Fruit fly (Drosophila melanogaster) S2 (cell line): ENCODE measurements around the gene CG5004.

ENCODE experiments used
- CG8478 ChIP-seq: fragments of >200 bp; optimal IDR thresholded peaks from 2 replicates; lab custom pipeline; 2018
- CTCF ChIP-seq, 2 experiments: fragments of >200 bp; optimal IDR thresholded peaks; 2 replicates each; lab custom pipeline; 2018

The CG5004 gene

dm6 chrX:17107401-17107916 is at the start of gene CG5004:
CG5004 (plus strand) TSS chrX:17107582.
- TF ChIP-seq CTCF (optimal IDR thresholded peaks at IDR 0.05; lab: Kevin White, UChicago) = no peak
- TF ChIP-seq CG8478 (lab: Kevin White, UChicago) = no peak

DNA sequence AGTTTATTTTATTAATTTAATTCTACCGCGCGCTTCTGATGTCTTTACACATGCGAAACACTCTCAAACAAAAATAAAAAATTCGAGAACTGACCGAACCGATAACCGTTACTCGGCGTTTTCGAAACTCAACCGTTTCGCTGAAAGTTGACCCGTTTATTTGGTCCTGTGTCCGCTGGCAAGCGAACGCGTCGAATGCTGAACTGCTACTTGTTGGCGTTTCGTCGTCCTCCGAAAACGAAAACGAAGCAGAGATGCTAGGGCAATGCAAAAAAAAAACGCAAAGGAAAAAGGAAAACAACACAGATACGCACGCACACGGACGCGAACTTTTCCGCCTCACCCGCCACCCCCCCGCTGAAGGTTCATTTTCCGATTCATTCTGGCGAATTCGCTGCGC is 40.8 kb upstream of the CG5004 start, which contains the start of gene CG45002:
Gene CG45002 (minus strand): TSS at position 101 of the 400 bp plus-strand sequence.
- TF ChIP-seq CTCF (optimal IDR thresholded peaks at IDR 0.05; lab: Kevin White, UChicago) (no peak), CG8478 (lab: Kevin White, UChicago) (no peak)

DNA sequence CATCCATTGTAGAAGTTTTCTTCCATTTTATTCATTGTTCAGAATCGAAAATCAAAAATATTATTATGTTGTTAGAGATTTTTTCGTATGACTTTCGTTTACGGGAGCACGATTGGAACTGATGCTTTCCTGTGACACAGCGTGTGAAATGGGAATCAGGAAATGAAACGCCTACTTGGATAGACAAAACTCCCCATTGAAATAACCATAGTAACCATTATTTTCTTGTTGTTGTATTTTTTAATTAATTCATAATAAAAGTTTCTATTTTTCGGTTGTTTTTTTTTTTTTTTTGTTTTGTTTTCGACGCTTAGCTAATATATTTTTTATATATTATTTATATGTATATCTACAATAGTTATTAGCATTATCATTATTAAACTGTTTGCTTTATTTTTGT is 39.0 kb upstream of the CG5004 start, which contains the start of gene CG43077:
Gene CG43077 (minus strand): TSS at position 101 of the 400 bp plus-strand sequence.
- TF ChIP-seq CG8478 (lab: Kevin White, UChicago) (no peak), CTCF (optimal IDR thresholded peaks at IDR 0.05; lab: Kevin White, UChicago) (no peak)

- TF ChIP-seq CG8478 (lab: Kevin White, UChicago) = no peak
- no peak for TF ChIP-seq CTCF (optimal IDR thresholded peaks at IDR 0.05; lab: Kevin White, UChicago)
Observed at dm6 chrX:17076449-17077289, 30.7 kb upstream of the CG5004 start.

dm6 chrX:17077290-17078138 is 29.9 kb upstream of the CG5004 start, which contains the start of gene wcy:
wcy (minus strand) TSS chrX:17077897.
- TF ChIP-seq CG8478 (lab: Kevin White, UChicago) = no peak
- TF ChIP-seq CTCF (optimal IDR thresholded peaks at IDR 0.05; lab: Kevin White, UChicago) = peak; percentile 95 to 98

dm6 chrX:17078139-17078977 is 29.0 kb upstream of the CG5004 start, which contains the start of gene CG4949:
CG4949 (plus strand) TSS chrX:17078836.
- TF ChIP-seq CTCF (optimal IDR thresholded peaks at IDR 0.05; lab: Kevin White, UChicago) = no peak
- no peak for TF ChIP-seq CG8478 (lab: Kevin White, UChicago)

DNA sequence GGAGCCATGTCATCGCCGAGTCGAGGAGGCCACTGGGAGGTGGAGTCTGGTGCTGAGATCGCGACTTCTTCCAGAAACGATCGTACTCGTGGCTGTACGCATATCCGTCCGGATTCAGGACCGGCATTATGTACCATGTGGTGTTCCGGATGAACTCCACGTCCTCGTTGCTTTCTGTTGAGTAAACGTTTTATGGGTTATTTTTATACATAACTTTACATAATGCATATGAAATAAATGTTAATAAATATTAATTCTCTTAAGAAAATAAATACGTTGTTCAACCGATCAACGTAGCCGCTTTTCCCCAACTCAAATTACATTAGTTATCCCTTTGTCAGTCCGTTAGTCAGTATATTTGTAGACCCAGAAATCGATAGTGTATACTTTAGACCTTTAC is 26.2 kb upstream of the CG5004 start, which contains the start of gene CG4955:
Gene CG4955 (plus strand): TSS at position 301 of the 400 bp plus-strand sequence.
- TF ChIP-seq CG8478 (lab: Kevin White, UChicago) = no peak

dm6 chrX:17087575-17087974 is 19.8 kb upstream of the CG5004 start, which contains the start of gene CG8945:
CG8945 (minus strand) TSS chrX:17087675.
- no peak for TF ChIP-seq CTCF (optimal IDR thresholded peaks at IDR 0.05; lab: Kevin White, UChicago)
- TF ChIP-seq CG8478 (lab: Kevin White, UChicago) = no peak

- TF ChIP-seq CG8478 (lab: Kevin White, UChicago) = no peak
- no peak for TF ChIP-seq CTCF (optimal IDR thresholded peaks at IDR 0.05; lab: Kevin White, UChicago)
Observed at dm6 chrX:17090585-17090984, 16.8 kb upstream of the CG5004 start.

dm6 chrX:17091062-17091904 is 16.1 kb upstream of the CG5004 start, which contains the start of the genes CG16700 and CG4991:
CG16700 (plus strand) TSS chrX:17091854.
CG4991 (plus strand) TSS chrX:17091854.
- TF ChIP-seq CG8478 (lab: Kevin White, UChicago) = no peak
- peak; percentile 78 to 87 for TF ChIP-seq CTCF (optimal IDR thresholded peaks at IDR 0.05; lab: Kevin White, UChicago)

dm6 chrX:17093431-17093830 is 14.0 kb upstream of the CG5004 start:
- TF ChIP-seq CTCF (optimal IDR thresholded peaks at IDR 0.05; lab: Kevin White, UChicago) (no peak), CG8478 (lab: Kevin White, UChicago) (no peak)

DNA sequence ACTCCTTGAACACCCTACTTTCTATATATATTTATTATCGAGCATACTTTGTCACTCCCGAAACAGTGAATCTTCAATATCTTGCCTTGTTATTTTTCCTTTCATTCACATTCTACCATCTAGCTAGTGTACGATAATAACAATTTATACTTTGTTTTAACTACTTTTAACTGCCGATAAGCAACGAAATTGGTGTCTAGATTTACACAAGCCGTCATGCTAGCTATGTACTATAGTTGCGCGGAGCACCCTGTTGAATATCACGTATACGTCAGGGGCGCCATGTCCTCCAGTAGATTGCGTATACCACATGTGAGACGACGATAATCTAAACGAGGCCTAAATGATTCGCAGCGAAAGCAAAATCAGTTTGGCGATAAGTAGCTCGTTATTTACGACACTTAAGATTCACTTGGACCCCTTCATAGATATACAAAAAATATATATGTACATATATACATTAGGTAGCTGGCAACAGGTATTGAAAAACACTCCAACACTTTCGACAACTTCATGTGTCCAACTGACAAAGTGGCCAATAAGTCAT is 13.4 kb upstream of the CG5004 start:
- TF ChIP-seq CG8478 (lab: Kevin White, UChicago) (no peak), CTCF (optimal IDR thresholded peaks at IDR 0.05; lab: Kevin White, UChicago) (no peak)
